Fruit fly (Drosophila melanogaster): Measurements from ENCODE around the gene comm3.

Gene comm3

DNA sequence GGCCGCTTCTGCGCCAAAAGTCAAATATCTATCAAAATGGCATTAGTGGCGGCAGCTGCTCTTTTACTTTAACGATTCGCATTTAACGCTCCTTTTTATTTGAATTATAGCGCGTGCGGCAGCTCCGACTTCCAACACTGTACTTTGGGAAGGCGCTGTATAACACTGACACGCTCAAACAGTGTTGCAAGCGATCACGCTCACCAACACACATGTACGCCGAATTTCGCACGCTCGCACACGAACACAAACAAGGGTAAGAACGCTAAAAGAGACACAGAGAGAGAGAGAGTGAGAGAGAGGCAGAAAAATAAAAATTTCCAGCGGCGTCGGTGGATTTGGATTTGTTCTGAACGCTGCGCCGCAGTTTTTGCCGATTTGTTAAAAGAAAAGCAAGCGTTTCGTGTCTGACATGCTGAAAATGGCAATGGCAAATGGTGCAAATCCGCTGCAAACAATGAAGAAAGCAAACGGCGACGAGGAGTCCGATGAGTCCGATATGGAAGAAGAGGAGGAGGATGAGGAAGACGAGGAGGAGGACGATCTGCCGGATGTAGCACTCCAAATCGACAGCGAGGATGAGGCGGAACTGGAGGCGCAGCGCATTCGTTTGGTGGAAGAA lies 27.8 kb downstream of the comm3 start, which contains the start of gene Phs (continued):
- TF ChIP-seq CG15011 (GFP tag; optimal IDR thresholded peaks at IDR 0.05) (peak; percentile 19), TFAM (GFP tag; optimal IDR thresholded peaks at IDR 0.05) (no peak), CG14860 (GFP tag; IDR thresholded peaks at IDR 0.05; ENCODE audit: partially characterized antibody) (no peak), CG11247 (GFP tag; IDR thresholded peaks at IDR 0.05) (peak; percentile 91), CG12104 (GFP tag; optimal IDR thresholded peaks at IDR 0.05) (peak; percentile 22), az2 (GFP tag; optimal IDR thresholded peaks at IDR 0.05) (peak; percentile 69), CG15601 (tag; optimal IDR thresholded peaks at IDR 0.05) (peak; percentile 35), Antp (GFP tag; optimal IDR thresholded peaks at IDR 0.05) (peak; percentile 93), CG13624 (GFP tag; optimal IDR thresholded peaks at IDR 0.05) (peak; percentile 94), Dip3 (GFP tag; optimal IDR thresholded peaks at IDR 0.05) (peak; percentile 89), Sin3A (optimal IDR thresholded peaks at IDR 0.05) (peak; percentile 54), Doc3 (GFP tag; IDR thresholded peaks at IDR 0.05; ENCODE audit: partially characterized antibody) (no peak), Optix (GFP tag; IDR thresholded peaks at IDR 0.05) (peak; percentile 49; the same call in 1 of the 3 replicates), stc (GFP tag; IDR thresholded peaks at IDR 0.05) (peak; percentile 48; the same call in 1 of the 2 replicates), CG2129 (GFP tag; IDR thresholded peaks at IDR 0.05; ENCODE audit: partially characterized antibody) (no peak), CG16815 (GFP tag; optimal IDR thresholded peaks at IDR 0.05) (peak; percentile 83), btn (GFP tag; optimal IDR thresholded peaks at IDR 0.05) (peak; percentile 78), Ptx1 (GFP tag; IDR thresholded peaks at IDR 0.05) (peak; percentile 70), Sry-δ (GFP tag; optimal IDR thresholded peaks at IDR 0.05) (peak; percentile 59), CG6683 (GFP tag; optimal IDR thresholded peaks at IDR 0.05) (peak; percentile 41), NFAT (GFP tag; IDR thresholded peaks at IDR 0.05) (peak; percentile 96), cas (GFP tag; IDR thresholded peaks at IDR 0.05) (peak; percentile 64; the same call in 1 of the 2 replicates), slp2 (GFP tag; optimal IDR thresholded peaks at IDR 0.05) (peak; percentile 74), BtbVII (GFP tag; optimal IDR thresholded peaks at IDR 0.05) (peak; percentile 52), Ada2b (GFP tag; IDR thresholded peaks at IDR 0.05) (no peak), CG11398 (GFP tag; optimal IDR thresholded peaks at IDR 0.05) (peak; percentile 70), CG11560 (tag; IDR thresholded peaks at IDR 0.05) (no peak), CG18011 (GFP tag; optimal IDR thresholded peaks at IDR 0.05) (peak; percentile 56), Elba2 (GFP tag; optimal IDR thresholded peaks at IDR 0.05) (peak; percentile 63), CG6854 (GFP tag; optimal IDR thresholded peaks at IDR 0.05) (peak; percentile 7), Mad (GFP tag; optimal IDR thresholded peaks at IDR 0.05) (peak; percentile 77), CG12659 (GFP tag; optimal IDR thresholded peaks at IDR 0.05) (peak; percentile 83), CG2116 (GFP tag; optimal IDR thresholded peaks at IDR 0.05) (peak; percentile 91), CG14050 (GFP tag; IDR thresholded peaks at IDR 0.05) (peak; percentile 67), crol (GFP tag; IDR thresholded peaks at IDR 0.05) (no peak), CG1233 (GFP tag; optimal IDR thresholded peaks at IDR 0.05) (peak; percentile 64), CG1603 (tag; optimal IDR thresholded peaks at IDR 0.05) (peak; percentile 83), CG9215 (GFP tag; IDR thresholded peaks at IDR 0.05) (peak; percentile 74), run (tag; optimal IDR thresholded peaks at IDR 0.05) (no peak), CG2199 (GFP tag; IDR thresholded peaks at IDR 0.05) (peak; percentile 71; the same call in 1 of the 3 replicates), z (GFP tag; IDR thresholded peaks at IDR 0.05) (peak; percentile 42; the same call in 1 of the 3 replicates), croc (GFP tag; conservative IDR thresholded peaks at IDR 0.05) (peak; percentile 54), dm (GFP tag; optimal IDR thresholded peaks at IDR 0.05) (peak; percentile 70), lola (GFP tag; optimal IDR thresholded peaks at IDR 0.05) (peak in 1 of 3 experiments; percentile 30), grn (GFP tag; optimal IDR thresholded peaks at IDR 0.05) (no peak), ind (GFP tag; optimal IDR thresholded peaks at IDR 0.05) (peak; percentile 88), CG14014 (GFP tag; IDR thresholded peaks at IDR 0.05) (peak; percentile 69), ap (GFP tag; IDR thresholded peaks at IDR 0.05) (peak; percentile 68), ab (GFP tag; optimal IDR thresholded peaks at IDR 0.05) (peak; percentile 46), CG4424 (GFP tag; optimal IDR thresholded peaks at IDR 0.05) (peak; percentile 83), gsb-n (tag; optimal IDR thresholded peaks at IDR 0.05) (peak; percentile 96)
